Worm (Caenorhabditis elegans) whole organism, L4 larva: Measurements from ENCODE around the gene F35F10.7.

ENCODE experiments used
- ZK337.2 ChIP-seq: fragments of 200-800 bp; sonication (Bioruptor generic); IDR thresholded peaks from 2 replicates; pipeline ENCODE4 v1.3.6; 2022; ENCODE audit warnings: missing genetic modification reagents, missing genetic modification characterization, missing compliant biosample characterization
- ceh-82 ChIP-seq: sonication (generic microtip); optimal IDR thresholded peaks from 2 replicates; lab custom pipeline; 2017; ENCODE audit warnings: missing biosample characterization, missing genetic modification characterization
- egl-43 ChIP-seq: fragments of 200-800 bp; sonication (Bioruptor generic); IDR thresholded peaks from 2 replicates; pipeline ENCODE4 v1.3.6; 2022; ENCODE audit warnings: missing genetic modification reagents, missing genetic modification characterization, missing compliant biosample characterization
- fos-1 ChIP-seq: fragments of 150-350 bp; optimal IDR thresholded peaks from 2 replicates; lab custom pipeline; 2014; ENCODE audit warnings: missing biosample characterization, missing genetic modification characterization
- lin-39 ChIP-seq: fragments of 150-350 bp; optimal IDR thresholded peaks from 2 replicates; lab custom pipeline; 2014; ENCODE audit warnings: missing biosample characterization, missing genetic modification reagents, missing genetic modification characterization
- madf-9 ChIP-seq: fragments of 200-800 bp; sonication (Bioruptor generic); conservative IDR thresholded peaks from 2 replicates; pipeline ENCODE4 v1.3.6; 2022; ENCODE audit warnings: missing genetic modification reagents, missing genetic modification characterization, missing compliant biosample characterization
- nhr-11 ChIP-seq: fragments of 150-350 bp; optimal IDR thresholded peaks from 2 replicates; lab custom pipeline; 2014; ENCODE audit warnings: missing biosample characterization, missing genetic modification characterization
- nhr-237 ChIP-seq: sonication (generic microtip); optimal IDR thresholded peaks from 2 replicates; lab custom pipeline; 2017; ENCODE audit warnings: missing biosample characterization, missing genetic modification characterization
- nhr-76 ChIP-seq: fragments of 150-350 bp; optimal IDR thresholded peaks from 2 replicates; lab custom pipeline; 2014; ENCODE audit warnings: missing biosample characterization, missing genetic modification characterization
- pha-4 ChIP-seq, 2 experiments: fragments of 150-350 bp in 1 of 2; fragments of 200-800 bp in 1 of 2; sonication (Bioruptor generic) in 1 of 2; IDR thresholded peaks in 1 of 2; optimal IDR thresholded peaks in 1 of 2; 2 replicates each; pipeline versions ENCODE4 v1.3.6 to Lab custom; 2014 to 2022; ENCODE audit warnings: missing genetic modification characterization in 2 of 2, missing genetic modification reagents in 2 of 2, missing biosample characterization in 1 of 2, missing compliant biosample characterization in 1 of 2
- rbr-2 ChIP-seq: sonication (generic microtip); optimal IDR thresholded peaks from 2 replicates; lab custom pipeline; 2016; ENCODE audit warnings: missing genotype, missing genetic modification characterization, missing compliant biosample characterization
- snpc-4 ChIP-seq: fragments of 150-350 bp; optimal IDR thresholded peaks from 2 replicates; lab custom pipeline; 2014; ENCODE audit warnings: missing biosample characterization, missing genetic modification characterization
- spr-1 ChIP-seq: sonication (generic microtip); optimal IDR thresholded peaks from 2 replicates; lab custom pipeline; 2016; ENCODE audit warnings: mild to moderate bottlenecking, missing genetic modification characterization, missing compliant biosample characterization
- unc-39 ChIP-seq: sonication (generic microtip); optimal IDR thresholded peaks from 2 replicates; lab custom pipeline; 2017; ENCODE audit warnings: missing biosample characterization, missing genetic modification characterization

DNA sequence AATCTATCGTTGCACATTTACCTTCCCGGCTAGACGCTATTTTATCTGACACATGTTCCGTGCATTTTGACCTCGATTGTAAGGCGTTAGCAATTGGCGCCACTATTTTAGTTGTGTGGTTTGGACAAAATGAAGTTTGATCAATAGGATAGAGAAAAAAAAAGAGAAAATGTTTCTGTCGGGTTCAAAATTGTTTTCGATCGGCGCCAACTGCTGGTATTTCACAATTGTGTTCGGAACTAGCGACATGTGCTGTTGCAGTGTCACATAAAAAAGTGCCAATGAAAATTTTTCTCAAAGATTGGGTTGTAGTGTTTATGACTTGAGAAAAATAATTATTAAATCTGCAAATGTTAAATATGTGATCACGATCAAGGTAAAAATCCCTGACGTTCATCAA, 8.1 kb downstream of the F35F10.7 start:
- no peak for TF ChIP-seq spr-1 (tag; lab: Kevin White, UChicago)
- no peak for TF ChIP-seq pha-4 (GFP tag; IDR thresholded peaks at IDR 0.05; lab: Robert Waterston, UW)
- no peak for TF ChIP-seq pha-4 (tag; optimal IDR thresholded peaks at IDR 0.05; lab: Kevin White, UChicago)
- TF ChIP-seq ceh-82 (tag; lab: Kevin White, UChicago): no peak
- TF ChIP-seq nhr-237 (tag; lab: Kevin White, UChicago): no peak
- no peak for TF ChIP-seq snpc-4 (tag; lab: Kevin White, UChicago)
- TF ChIP-seq lin-39 (tag; lab: Kevin White, UChicago): no peak
- TF ChIP-seq egl-43 (GFP tag; lab: Robert Waterston, UW): no peak
- TF ChIP-seq fos-1 (tag; lab: Kevin White, UChicago): no peak
- TF ChIP-seq rbr-2 (tag; lab: Kevin White, UChicago): no peak
- TF ChIP-seq madf-9: no peak
- no peak for TF ChIP-seq nhr-11
- TF ChIP-seq unc-39 (tag; lab: Kevin White, UChicago): no peak
- TF ChIP-seq ZK337.2 (GFP tag; lab: Robert Waterston, UW): no peak
- TF ChIP-seq nhr-76 (tag; lab: Kevin White, UChicago): no peak
